Worm (Caenorhabditis elegans): ENCODE measurements around the gene jud-4.

DNA sequence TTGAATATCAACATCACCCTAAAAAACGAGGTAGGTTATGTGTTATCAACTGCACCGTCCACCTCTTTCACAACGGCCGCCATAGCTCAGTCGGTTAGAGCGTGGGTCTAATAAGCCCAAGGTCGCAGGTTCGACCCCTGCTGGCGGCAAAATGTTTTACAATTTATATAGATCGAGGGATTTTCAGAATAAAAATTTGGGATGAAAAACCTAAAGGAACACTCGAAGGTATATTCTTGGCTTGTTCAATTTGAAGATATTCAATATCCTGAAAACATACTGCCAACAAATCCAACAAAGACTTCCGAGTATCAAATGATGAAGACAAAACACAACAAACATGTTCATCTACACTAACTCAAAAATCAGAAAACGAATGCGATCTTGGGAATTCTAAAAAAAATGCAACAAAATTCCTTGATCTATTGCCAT, 13.5 kb downstream of the jud-4 start:
- peak; percentile 85 for TF ChIP-seq aly-1 (tag; optimal IDR thresholded peaks at IDR 0.05)
- peak; percentile 78 for TF ChIP-seq hmg-4 (GFP tag; optimal IDR thresholded peaks at IDR 0.05)
- peak; percentile 64 for TF ChIP-seq F13C5.2 (tag; optimal IDR thresholded peaks at IDR 0.05)
- no peak for TF ChIP-seq ama-1 (optimal IDR thresholded peaks at IDR 0.05)
- peak; percentile 86 for TF ChIP-seq scrt-1 (GFP tag; IDR thresholded peaks at IDR 0.05)
- peak; percentile 87 for TF ChIP-seq pes-1 (GFP tag; IDR thresholded peaks at IDR 0.05)
- peak; percentile 77 for TF ChIP-seq B0310.2 (tag; optimal IDR thresholded peaks at IDR 0.05)
- peak; percentile 85 for TF ChIP-seq tbx-11 (GFP tag; IDR thresholded peaks at IDR 0.05)
- peak; percentile 75 for TF ChIP-seq ceh-36 (tag; optimal IDR thresholded peaks at IDR 0.05)
